Fruit fly (Drosophila melanogaster) whole organism, embryonic: ENCODE measurements around the gene Npc2f.

Source experiments
- Antp ChIP-seq: fragments of 200-800 bp; sonication (Bioruptor generic); optimal IDR thresholded peaks from 3 replicates; lab custom pipeline; 2016; ENCODE audit warnings: missing biosample characterization, missing genetic modification characterization
- Asciz ChIP-seq: fragments of 200-800 bp; sonication (Bioruptor generic); optimal IDR thresholded peaks from 2 replicates; lab custom pipeline; 2017; ENCODE audit warnings: missing biosample characterization, mild to moderate bottlenecking, missing genetic modification characterization, missing genetic modification reagents
- CG10462 ChIP-seq: fragments of 200-800 bp; sonication (Bioruptor generic); optimal IDR thresholded peaks from 2 replicates; lab custom pipeline; 2016; ENCODE audit warnings: missing biosample characterization, missing genetic modification characterization
- CG10565 ChIP-seq: fragments of 200-800 bp; sonication (Bioruptor generic); optimal IDR thresholded peaks from 3 replicates; lab custom pipeline; 2016; ENCODE audit warnings: missing biosample characterization, mild to moderate bottlenecking, missing genetic modification characterization
- CG13424 ChIP-seq: fragments of 200-800 bp; sonication (Bioruptor generic); optimal IDR thresholded peaks from 2 replicates; lab custom pipeline; 2019; ENCODE audit warnings: missing biosample characterization, mild to moderate bottlenecking, missing genetic modification characterization, moderate library complexity
- CG17359 ChIP-seq: fragments of 200-800 bp; sonication (Bioruptor generic); optimal IDR thresholded peaks from 3 replicates; lab custom pipeline; 2018; ENCODE audit warnings: missing biosample characterization, mild to moderate bottlenecking, missing genetic modification characterization, moderate library complexity
- CG18599 ChIP-seq: fragments of 200-800 bp; sonication (Bioruptor generic); optimal IDR thresholded peaks from 3 replicates; lab custom pipeline; 2017; ENCODE audit warnings: missing biosample characterization, missing genetic modification characterization, mild to moderate bottlenecking, moderate library complexity, missing genetic modification reagents
- CG2202 ChIP-seq: fragments of 200-800 bp; sonication (Bioruptor generic); optimal IDR thresholded peaks from 2 replicates; lab custom pipeline; 2018; ENCODE audit warnings: missing biosample characterization, mild to moderate bottlenecking, missing genetic modification characterization
- CG6654 ChIP-seq: fragments of 200-800 bp; sonication (Bioruptor generic); optimal IDR thresholded peaks from 2 replicates; lab custom pipeline; 2017; ENCODE audit warnings: missing biosample characterization, mild to moderate bottlenecking, missing genetic modification characterization
- CG7556 ChIP-seq: fragments of 200-800 bp; sonication (Bioruptor generic); optimal IDR thresholded peaks from 2 replicates; lab custom pipeline; 2017; ENCODE audit warnings: missing biosample characterization, mild to moderate bottlenecking, missing genetic modification characterization
- CG7745 ChIP-seq: fragments of 200-800 bp; sonication (Bioruptor generic); optimal IDR thresholded peaks from 2 replicates; lab custom pipeline; 2018; ENCODE audit warnings: missing biosample characterization, mild to moderate bottlenecking, missing genetic modification characterization, moderate library complexity
- CG8388 ChIP-seq: fragments of 200-800 bp; sonication (Bioruptor generic); optimal IDR thresholded peaks from 2 replicates; lab custom pipeline; 2019; ENCODE audit warnings: missing biosample characterization, mild to moderate bottlenecking, missing genetic modification characterization, moderate library complexity
- CG9932 ChIP-seq: fragments of 200-800 bp; sonication (Bioruptor generic); IDR thresholded peaks from 2 replicates; pipeline ENCODE4 v1.3.6; 2022; ENCODE audit warnings: missing biosample characterization, missing genetic modification characterization
- D ChIP-seq, 2 experiments: fragments of 200-800 bp in 1 of 2; fragments of >200 bp in 1 of 2; sonication (Bioruptor generic) in 1 of 2; optimal IDR thresholded peaks; 2 replicates in 1 of 2; 3 replicates in 1 of 2; lab custom pipeline; 2017; ENCODE audit warnings: mild to moderate bottlenecking in 1 of 2, missing biosample characterization in 1 of 2, missing genetic modification characterization in 1 of 2, missing genetic modification reagents in 1 of 2
- Dad ChIP-seq: fragments of 200-800 bp; sonication (Bioruptor generic); optimal IDR thresholded peaks from 3 replicates; lab custom pipeline; 2016; ENCODE audit warnings: missing biosample characterization, missing genetic modification characterization
- Doc2 ChIP-seq: fragments of 200-800 bp; sonication (Bioruptor generic); IDR thresholded peaks from 2 replicates; pipeline ENCODE4 v1.3.6; 2022; ENCODE audit warnings: missing biosample characterization, missing genetic modification characterization
- Fer1 ChIP-seq: fragments of 200-800 bp; sonication (Bioruptor generic); optimal IDR thresholded peaks from 2 replicates; lab custom pipeline; 2017; ENCODE audit warnings: missing biosample characterization, mild to moderate bottlenecking, missing genetic modification characterization
- Hsf ChIP-seq: fragments of 200-800 bp; sonication (Bioruptor generic); optimal IDR thresholded peaks from 3 replicates; lab custom pipeline; 2016; ENCODE audit warnings: missing biosample characterization, missing genetic modification characterization
- Lpt ChIP-seq: fragments of >200 bp; optimal IDR thresholded peaks from 2 replicates; lab custom pipeline; 2018; ENCODE audit warnings: missing biosample characterization, missing genetic modification characterization
- Mad ChIP-seq: fragments of 200-800 bp; sonication (Bioruptor generic); optimal IDR thresholded peaks from 2 replicates; lab custom pipeline; 2016; ENCODE audit warnings: missing biosample characterization, missing genetic modification characterization
- NK7.1 ChIP-seq: fragments of 200-800 bp; sonication (Bioruptor generic); optimal IDR thresholded peaks from 3 replicates; lab custom pipeline; 2016; ENCODE audit warnings: missing biosample characterization, missing genetic modification characterization
- Nf-YC ChIP-seq: fragments of 200-800 bp; optimal IDR thresholded peaks from 3 replicates; lab custom pipeline; 2019; ENCODE audit warnings: missing biosample characterization, mild to moderate bottlenecking, missing genetic modification characterization, moderate library complexity
- PHDP ChIP-seq: fragments of 200-800 bp; sonication (Bioruptor generic); optimal IDR thresholded peaks from 3 replicates; lab custom pipeline; 2018; ENCODE audit warnings: missing biosample characterization, mild to moderate bottlenecking, missing genetic modification characterization, moderate library complexity
- Poxn ChIP-seq: fragments of 200-800 bp; sonication (Bioruptor generic); IDR thresholded peaks from 2 replicates; pipeline ENCODE4 v1.3.6; 2022; ENCODE audit warnings: missing biosample characterization, missing genetic modification characterization
- Vsx1 ChIP-seq: fragments of 200-800 bp; sonication (Bioruptor generic); optimal IDR thresholded peaks from 2 replicates; lab custom pipeline; 2017; ENCODE audit warnings: missing biosample characterization, mild to moderate bottlenecking, missing genetic modification characterization, missing genetic modification reagents
- chm ChIP-seq: fragments of 200-800 bp; sonication (Bioruptor generic); IDR thresholded peaks from 2 replicates; pipeline ENCODE4 v1.3.6; 2022; ENCODE audit warnings: missing biosample characterization, missing genetic modification characterization
- dimm ChIP-seq: fragments of 200-800 bp; sonication (Bioruptor generic); IDR thresholded peaks from 2 replicates; pipeline ENCODE4 v1.3.6; 2022; ENCODE audit warnings: missing biosample characterization, missing genetic modification characterization
- ems ChIP-seq: fragments of 200-800 bp; sonication (Bioruptor generic); optimal IDR thresholded peaks from 3 replicates; lab custom pipeline; 2016; ENCODE audit warnings: missing biosample characterization, missing genetic modification characterization
- esg ChIP-seq: fragments of 200-800 bp; sonication (Bioruptor generic); conservative IDR thresholded peaks from 2 replicates; pipeline ENCODE4 v1.3.6; 2022; ENCODE audit warnings: missing biosample characterization, missing genetic modification characterization
- ewg ChIP-seq: fragments of 200-800 bp; sonication (Bioruptor generic); optimal IDR thresholded peaks from 3 replicates; lab custom pipeline; 2017; ENCODE audit warnings: mild to moderate bottlenecking, missing biosample characterization, missing genetic modification reagents, missing genetic modification characterization
- fd64A ChIP-seq: fragments of 200-800 bp; sonication (Bioruptor generic); optimal IDR thresholded peaks from 3 replicates; lab custom pipeline; 2018; ENCODE audit warnings: missing biosample characterization, mild to moderate bottlenecking, missing genetic modification characterization
- gcm2 ChIP-seq: fragments of 200-800 bp; sonication (Bioruptor generic); optimal IDR thresholded peaks from 2 replicates; lab custom pipeline; 2016; ENCODE audit warnings: missing biosample characterization, missing genetic modification characterization
- hkb ChIP-seq, 2 experiments: fragments of 200-800 bp in 1 of 2; fragments of >200 bp in 1 of 2; sonication (Bioruptor generic) in 1 of 2; IDR thresholded peaks in 1 of 2; optimal IDR thresholded peaks in 1 of 2; 2 replicates each; pipeline versions ENCODE4 v1.3.6 to Lab custom; 2017 to 2022; ENCODE audit warnings: missing biosample characterization in 1 of 2, missing genetic modification characterization in 1 of 2
- ind ChIP-seq: fragments of 200-800 bp; sonication (Bioruptor generic); optimal IDR thresholded peaks from 3 replicates; lab custom pipeline; 2016; ENCODE audit warnings: missing biosample characterization, missing genetic modification characterization
- inv ChIP-seq: fragments of 200-800 bp; sonication (Bioruptor generic); IDR thresholded peaks from 2 replicates; pipeline ENCODE4 v1.3.6; 2022; ENCODE audit warnings: missing biosample characterization, missing genetic modification characterization; ENCODE audit not compliant: partially characterized antibody
- jing ChIP-seq: fragments of 200-800 bp; sonication (Bioruptor generic); optimal IDR thresholded peaks from 2 replicates; lab custom pipeline; 2018; ENCODE audit warnings: missing biosample characterization, mild to moderate bottlenecking, missing genetic modification characterization
- lbe ChIP-seq: fragments of 200-800 bp; sonication (Bioruptor generic); optimal IDR thresholded peaks from 2 replicates; lab custom pipeline; 2016; ENCODE audit warnings: missing biosample characterization, mild to moderate bottlenecking, missing genetic modification characterization
- nau ChIP-seq: fragments of 200-800 bp; sonication (Bioruptor generic); optimal IDR thresholded peaks from 3 replicates; lab custom pipeline; 2017; ENCODE audit warnings: missing biosample characterization, mild to moderate bottlenecking, missing genetic modification characterization, missing genetic modification reagents
- odd ChIP-seq: fragments of 200-800 bp; sonication (Bioruptor generic); optimal IDR thresholded peaks from 2 replicates; lab custom pipeline; 2017; ENCODE audit warnings: missing biosample characterization, mild to moderate bottlenecking, missing genetic modification characterization
- pita ChIP-seq: fragments of 200-800 bp; sonication (Bioruptor generic); optimal IDR thresholded peaks from 2 replicates; lab custom pipeline; 2017; ENCODE audit warnings: missing biosample characterization, mild to moderate bottlenecking, missing genetic modification characterization
- psq ChIP-seq: fragments of 200-800 bp; sonication (Bioruptor generic); optimal IDR thresholded peaks from 2 replicates; lab custom pipeline; 2017; ENCODE audit warnings: missing biosample characterization, missing genetic modification characterization
- ro ChIP-seq: fragments of 200-800 bp; sonication (Bioruptor generic); IDR thresholded peaks from 2 replicates; pipeline ENCODE4 v1.3.6; 2022; ENCODE audit warnings: missing biosample characterization, missing genetic modification characterization
- salm ChIP-seq: fragments of 200-800 bp; sonication (Bioruptor generic); optimal IDR thresholded peaks from 2 replicates; lab custom pipeline; 2018; ENCODE audit warnings: missing biosample characterization, mild to moderate bottlenecking, missing genetic modification characterization
- so ChIP-seq: fragments of 200-800 bp; sonication (Bioruptor generic); IDR thresholded peaks from 3 replicates; pipeline ENCODE4 v1.3.6; 2022; ENCODE audit warnings: missing biosample characterization, missing genetic modification characterization
- stc ChIP-seq: fragments of 200-800 bp; sonication (Bioruptor generic); IDR thresholded peaks from 2 replicates; pipeline ENCODE4 v1.3.6; 2022; ENCODE audit warnings: missing biosample characterization, missing genetic modification characterization
- tap ChIP-seq: fragments of 200-800 bp; optimal IDR thresholded peaks from 3 replicates; lab custom pipeline; 2019; ENCODE audit warnings: missing biosample characterization, mild to moderate bottlenecking, missing genetic modification characterization, moderate library complexity
- tna ChIP-seq: fragments of 200-800 bp; sonication (Bioruptor generic); IDR thresholded peaks from 2 replicates; pipeline ENCODE4 v1.3.6; 2022; ENCODE audit warnings: missing biosample characterization, missing genetic modification characterization; ENCODE audit not compliant: partially characterized antibody
- vfl ChIP-seq: fragments of 200-800 bp; sonication (Bioruptor generic); optimal IDR thresholded peaks from 2 replicates; lab custom pipeline; 2016; ENCODE audit warnings: missing biosample characterization, missing genetic modification characterization
- zf30C ChIP-seq: fragments of 200-800 bp; sonication (Bioruptor generic); optimal IDR thresholded peaks from 3 replicates; lab custom pipeline; 2018; ENCODE audit warnings: missing biosample characterization, mild to moderate bottlenecking, missing genetic modification characterization
- zfh2 ChIP-seq: fragments of 200-800 bp; sonication (Bioruptor generic); optimal IDR thresholded peaks from 2 replicates; lab custom pipeline; 2016; ENCODE audit warnings: missing biosample characterization, missing genetic modification characterization

Gene Npc2f

dm6 chr3R:24169362-24169761 lies 31.7 kb downstream of the Npc2f start, which contains the start of gene CG5510 (continued):
- no peak for TF ChIP-seq so (GFP tag; lab: Robert Waterston, UW)
- TF ChIP-seq Nf-YC (tag; lab: Kevin White, UChicago), result peak; percentile 61
- no peak for TF ChIP-seq lbe (GFP tag; lab: Kevin White, UChicago)
- no peak for TF ChIP-seq Asciz (GFP tag; lab: Kevin White, UChicago)
- TF ChIP-seq ewg (GFP tag; lab: Kevin White, UChicago), result peak; percentile 27
- TF ChIP-seq vfl (GFP tag; lab: Kevin White, UChicago), result peak; percentile 52
- peak; percentile 47 for TF ChIP-seq Hsf
- TF ChIP-seq CG17359 (tag; lab: Kevin White, UChicago), result peak; percentile 43
- no peak for TF ChIP-seq odd (GFP tag; lab: Kevin White, UChicago)
- TF ChIP-seq esg (GFP tag; lab: Robert Waterston, UW), result no peak
- no peak for TF ChIP-seq ro
- TF ChIP-seq Antp (GFP tag; lab: Kevin White, UChicago), result peak; percentile 65
- peak; percentile 28 for TF ChIP-seq CG8388
- TF ChIP-seq stc, result no peak; the same call in 1 of the 2 replicates
- TF ChIP-seq Doc2 (GFP tag; lab: Robert Waterston, UW), result no peak
- no peak for TF ChIP-seq CG2202
- TF ChIP-seq inv (GFP tag; lab: Robert Waterston, UW), result peak; percentile 95
- no peak for TF ChIP-seq salm (tag; lab: Kevin White, UChicago)
- TF ChIP-seq PHDP (tag; lab: Kevin White, UChicago), result peak; percentile 41
- TF ChIP-seq psq (GFP tag; lab: Kevin White, UChicago), result no peak
- no peak for TF ChIP-seq CG7745 (tag; lab: Kevin White, UChicago)
- TF ChIP-seq nau (GFP tag; lab: Kevin White, UChicago), result no peak
- no peak for TF ChIP-seq Poxn
- peak; percentile 86 for TF ChIP-seq CG9932
- TF ChIP-seq Lpt (GFP tag; lab: Kevin White, UChicago), result no peak
- TF ChIP-seq CG10462 (GFP tag; lab: Kevin White, UChicago), result no peak
- TF ChIP-seq tap (tag; lab: Kevin White, UChicago), result no peak
- peak; percentile 75 for TF ChIP-seq Mad (GFP tag; lab: Kevin White, UChicago)
- no peak for TF ChIP-seq CG7556
- TF ChIP-seq jing, result no peak
- peak; percentile 98 for TF ChIP-seq tna (GFP tag; lab: Robert Waterston, UW)
- peak; percentile 27 for TF ChIP-seq ind
- peak; percentile 18 for TF ChIP-seq NK7.1
- TF ChIP-seq CG10565 (GFP tag; lab: Kevin White, UChicago), result no peak
- TF ChIP-seq D (optimal IDR thresholded peaks at IDR 0.05; lab: Kevin White, UChicago), result no peak
- TF ChIP-seq D (GFP tag; optimal IDR thresholded peaks at IDR 0.05; lab: Kevin White, UChicago), result no peak
- TF ChIP-seq zfh2 (GFP tag; lab: Kevin White, UChicago), result peak; percentile 66
- TF ChIP-seq CG6654, result no peak
- peak; percentile 69 for TF ChIP-seq Dad (GFP tag; lab: Kevin White, UChicago)
- no peak for TF ChIP-seq pita (GFP tag; lab: Kevin White, UChicago)
- TF ChIP-seq Vsx1 (GFP tag; lab: Kevin White, UChicago), result no peak
- no peak for TF ChIP-seq dimm (GFP tag; lab: Robert Waterston, UW)
- TF ChIP-seq chm, result peak; percentile 46; the same call in 1 of the 2 replicates
- no peak for TF ChIP-seq fd64A (GFP tag; lab: Kevin White, UChicago)
- no peak for TF ChIP-seq hkb (optimal IDR thresholded peaks at IDR 0.05; lab: Kevin White, UChicago)
- no peak for TF ChIP-seq hkb (GFP tag; IDR thresholded peaks at IDR 0.05; lab: Robert Waterston, UW)
- TF ChIP-seq CG18599 (GFP tag; lab: Kevin White, UChicago), result no peak
- TF ChIP-seq Fer1 (GFP tag; lab: Kevin White, UChicago), result peak; percentile 37
- TF ChIP-seq gcm2 (GFP tag; lab: Kevin White, UChicago), result no peak
- TF ChIP-seq CG13424 (tag; lab: Kevin White, UChicago), result peak; percentile 39
- peak; percentile 94 for TF ChIP-seq zf30C (GFP tag; lab: Kevin White, UChicago)
- TF ChIP-seq ems (GFP tag; lab: Kevin White, UChicago), result peak; percentile 71
